1 fruit fly cellular context compared by ENCODE assay signal in genomic region chrX:17963008-17963744, dm6.
TF ChIP-seq lines count a peak whose summit lies in the region.

No protein-coding gene starts in this region.

TF ChIP-seq in whole organism, embryonic, 481 proteins besides CTCF, POLR2A, EP300 and RAD21 (continued from another document):
- TF ChIP-seq Kr (GFP tag; optimal IDR thresholded peaks at IDR 0.05; lab: Kevin White, UChicago) (no peak), Dll (GFP tag; IDR thresholded peaks at IDR 0.05; lab: Robert Waterston, UW; ENCODE audit: partially characterized antibody) (no peak), Deaf1 (tag; optimal IDR thresholded peaks at IDR 0.05; lab: Kevin White, UChicago) (peak; percentile 16), so (GFP tag; IDR thresholded peaks at IDR 0.05; lab: Robert Waterston, UW) (no peak), fd64A (GFP tag; optimal IDR thresholded peaks at IDR 0.05; lab: Kevin White, UChicago) (no peak), stwl (tag; optimal IDR thresholded peaks at IDR 0.05; lab: Kevin White, UChicago) (no peak), CG3407 (GFP tag; optimal IDR thresholded peaks at IDR 0.05; lab: Kevin White, UChicago) (no peak), CG15601 (tag; optimal IDR thresholded peaks at IDR 0.05; lab: Kevin White, UChicago) (no peak), slp2 (GFP tag; optimal IDR thresholded peaks at IDR 0.05; lab: Kevin White, UChicago) (no peak), bab2 (GFP tag; optimal IDR thresholded peaks at IDR 0.05; lab: Kevin White, UChicago) (no peak), corto (GFP tag; optimal IDR thresholded peaks at IDR 0.05; lab: Kevin White, UChicago) (no peak), CG6854 (GFP tag; optimal IDR thresholded peaks at IDR 0.05; lab: Kevin White, UChicago) (no peak), ewg (GFP tag; optimal IDR thresholded peaks at IDR 0.05; lab: Kevin White, UChicago) (peak; percentile 46), CG16815 (GFP tag; optimal IDR thresholded peaks at IDR 0.05; lab: Kevin White, UChicago) (no peak), Hmx (GFP tag; optimal IDR thresholded peaks at IDR 0.05; lab: Kevin White, UChicago) (no peak), caup (GFP tag; optimal IDR thresholded peaks at IDR 0.05; lab: Kevin White, UChicago; ENCODE audit: severe bottlenecking) (no peak), Med (GFP tag; lab: Kevin White, UChicago) (no peak), pum (GFP tag; optimal IDR thresholded peaks at IDR 0.05; lab: Kevin White, UChicago) (no peak), CG7928 (GFP tag; optimal IDR thresholded peaks at IDR 0.05; lab: Kevin White, UChicago) (no peak), CG6254 (GFP tag; optimal IDR thresholded peaks at IDR 0.05; lab: Kevin White, UChicago) (no peak), Hand (GFP tag; optimal IDR thresholded peaks at IDR 0.05; lab: Kevin White, UChicago) (no peak), gem (tag; optimal IDR thresholded peaks at IDR 0.05; lab: Kevin White, UChicago) (no peak), Aef1 (GFP tag; IDR thresholded peaks at IDR 0.05; lab: Robert Waterston, UW) (no peak), CG33557 (GFP tag; optimal IDR thresholded peaks at IDR 0.05; lab: Kevin White, UChicago) (no peak), CG13775 (GFP tag; optimal IDR thresholded peaks at IDR 0.05; lab: Kevin White, UChicago) (no peak), sqz (GFP tag; optimal IDR thresholded peaks at IDR 0.05; lab: Kevin White, UChicago) (no peak), bbx (GFP tag; IDR thresholded peaks at IDR 0.05; lab: Robert Waterston, UW; ENCODE audit: partially characterized antibody) (no peak), Nf-YA (GFP tag; IDR thresholded peaks at IDR 0.05; lab: Robert Waterston, UW) (no peak), HLHmδ (GFP tag; optimal IDR thresholded peaks at IDR 0.05; lab: Kevin White, UChicago) (no peak), CG34224 (GFP tag; IDR thresholded peaks at IDR 0.05; lab: Robert Waterston, UW; ENCODE audit: partially characterized antibody) (no peak), Myb (GFP tag; optimal IDR thresholded peaks at IDR 0.05; lab: Kevin White, UChicago) (no peak), CG18011 (GFP tag; optimal IDR thresholded peaks at IDR 0.05; lab: Kevin White, UChicago) (no peak), CrebB (tag; optimal IDR thresholded peaks at IDR 0.05; lab: Kevin White, UChicago) (no peak)
